Worm (Caenorhabditis elegans): Measurements from ENCODE around the gene C45G9.12.
A peak's percentile ranks its signal among the peaks of the same experiment; 100 is the strongest.

C45G9.12 gene

DNA sequence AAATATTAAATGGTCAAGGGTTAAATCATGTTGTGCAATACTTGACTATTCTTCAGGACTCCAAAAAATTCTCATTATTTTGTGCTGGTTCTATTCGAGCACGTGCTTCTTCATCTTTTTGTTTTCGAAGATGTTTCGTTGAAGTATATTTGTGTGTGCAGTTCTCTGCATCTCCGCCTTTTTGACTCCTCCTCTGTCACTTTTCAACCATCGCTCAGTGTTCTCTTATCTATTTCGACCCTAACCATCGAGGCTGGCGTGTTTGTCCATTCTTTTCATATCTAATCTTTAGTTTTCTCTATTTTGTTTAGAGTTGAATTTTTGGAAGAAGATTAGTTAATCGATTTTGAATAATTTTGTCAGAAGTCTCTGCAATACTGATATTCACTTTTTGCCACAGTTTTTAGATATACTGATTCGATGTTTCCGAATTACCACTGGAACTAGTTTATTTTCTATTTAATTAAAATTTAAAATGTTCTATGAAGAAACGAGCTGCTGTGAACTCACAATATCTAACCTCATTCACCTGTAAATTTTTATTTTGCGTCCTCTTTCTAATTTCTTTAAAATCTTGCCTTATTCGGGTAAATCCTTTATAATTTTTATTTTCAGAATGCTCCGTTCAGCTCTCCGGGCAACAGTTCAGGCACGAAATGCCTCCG lies 5.9 kb upstream of the C45G9.12 start, which contains the start of gene alh-1:
TSS of gene alh-1 (plus strand) at position 615 of the 665 bp plus-strand sequence.
- TF ChIP-seq elt-2 (tag; optimal IDR thresholded peaks at IDR 0.05) (peak; percentile 79), ceh-82 (tag; optimal IDR thresholded peaks at IDR 0.05) (no peak), hmg-11 (tag; optimal IDR thresholded peaks at IDR 0.05) (no peak), R02D3.7 (tag; optimal IDR thresholded peaks at IDR 0.05) (no peak), lin-39 (tag; optimal IDR thresholded peaks at IDR 0.05) (peak; percentile 9), nhr-237 (tag; optimal IDR thresholded peaks at IDR 0.05) (no peak), nhr-12 (tag; optimal IDR thresholded peaks at IDR 0.05) (no peak), nfya-1 (tag; optimal IDR thresholded peaks at IDR 0.05; ENCODE audit: insufficient read depth) (no peak), skn-1 (tag; optimal IDR thresholded peaks at IDR 0.05) (no peak), snpc-4 (tag; optimal IDR thresholded peaks at IDR 0.05) (peak; percentile 17), pqm-1 (tag; optimal IDR thresholded peaks at IDR 0.05) (peak; percentile 61), lin-15B (tag; optimal IDR thresholded peaks at IDR 0.05) (no peak), ceh-28 (tag; optimal IDR thresholded peaks at IDR 0.05) (no peak), nhr-76 (tag; optimal IDR thresholded peaks at IDR 0.05) (no peak), nhr-25 (tag; optimal IDR thresholded peaks at IDR 0.05) (no peak), ceh-9 (tag; optimal IDR thresholded peaks at IDR 0.05) (no peak), elt-1 (tag; optimal IDR thresholded peaks at IDR 0.05) (peak; percentile 77), pha-4 (tag; optimal IDR thresholded peaks at IDR 0.05) (peak; percentile 74), nhr-43 (tag; optimal IDR thresholded peaks at IDR 0.05; ENCODE audit: poor library complexity, severe bottlenecking) (no peak), ZK546.5 (tag; optimal IDR thresholded peaks at IDR 0.05) (no peak)

DNA sequence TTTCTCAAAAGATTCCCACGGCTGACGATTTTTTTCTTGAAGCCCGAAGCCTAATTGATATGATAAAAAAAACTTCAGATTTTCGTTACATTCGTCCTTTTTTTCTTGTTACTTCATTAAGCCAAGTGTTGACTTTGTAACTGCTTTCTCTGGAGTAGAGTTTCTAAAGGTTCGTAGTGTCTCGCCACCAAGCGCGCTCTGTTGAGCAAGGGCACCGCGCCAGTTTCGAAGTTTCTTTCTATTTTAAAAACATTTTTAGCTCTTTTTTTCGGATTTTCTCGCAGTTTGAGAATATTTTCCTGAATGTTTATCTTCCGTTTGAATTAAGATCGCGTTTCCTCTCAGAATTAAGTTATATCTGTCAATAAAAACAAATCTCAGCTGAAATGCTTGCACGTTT lies 5.2 kb upstream of the C45G9.12 start:
- TF ChIP-seq nhr-28 (tag; optimal IDR thresholded peaks at IDR 0.05) (no peak), nhr-237 (tag; optimal IDR thresholded peaks at IDR 0.05) (no peak), lsy-12 (tag; optimal IDR thresholded peaks at IDR 0.05) (no peak), ZK546.5 (tag; optimal IDR thresholded peaks at IDR 0.05) (no peak), elt-2 (tag; optimal IDR thresholded peaks at IDR 0.05) (no peak), elt-3 (tag; optimal IDR thresholded peaks at IDR 0.05) (no peak), fos-1 (tag; optimal IDR thresholded peaks at IDR 0.05) (no peak), hmg-11 (tag; optimal IDR thresholded peaks at IDR 0.05) (no peak), ceh-28 (tag; optimal IDR thresholded peaks at IDR 0.05) (no peak), nhr-76 (tag; optimal IDR thresholded peaks at IDR 0.05) (no peak), skn-1 (tag; optimal IDR thresholded peaks at IDR 0.05) (no peak), sea-2 (GFP tag; optimal IDR thresholded peaks at IDR 0.05) (no peak), elt-1 (tag; optimal IDR thresholded peaks at IDR 0.05) (no peak)

DNA sequence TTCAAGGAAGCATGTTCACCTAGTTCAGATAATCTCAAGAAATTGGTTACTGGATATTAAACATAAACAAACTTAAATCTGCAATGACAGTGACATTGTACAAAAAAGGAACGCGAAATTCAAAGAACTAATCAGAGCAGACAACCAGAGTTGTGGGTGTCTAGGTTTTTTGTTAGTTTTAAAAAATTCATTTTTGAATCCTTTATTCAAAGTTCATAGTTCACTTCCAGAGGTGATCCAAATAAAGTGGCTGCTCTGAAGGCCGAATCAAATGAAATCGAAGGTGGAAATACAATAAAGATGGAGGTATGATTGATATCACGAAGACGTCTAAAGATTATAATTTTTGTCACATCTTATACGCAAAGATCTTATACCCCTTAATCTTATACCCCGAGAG lies 3.0 kb upstream of the C45G9.12 start, which contains the start of gene ttbk-6:
TSS of gene ttbk-6 (plus strand) at position 301 of the 400 bp plus-strand sequence.
- TF ChIP-seq nhr-237 (tag; optimal IDR thresholded peaks at IDR 0.05) = no peak
- TF ChIP-seq nhr-77 (tag; optimal IDR thresholded peaks at IDR 0.05) = no peak
- TF ChIP-seq ceh-16 (tag; optimal IDR thresholded peaks at IDR 0.05) = no peak
- no peak for TF ChIP-seq nhr-76 (tag; optimal IDR thresholded peaks at IDR 0.05)
- TF ChIP-seq nfya-1 (tag; optimal IDR thresholded peaks at IDR 0.05; ENCODE audit: insufficient read depth) = no peak
- no peak for TF ChIP-seq aly-2 (tag; optimal IDR thresholded peaks at IDR 0.05)
- TF ChIP-seq pqm-1 (tag; optimal IDR thresholded peaks at IDR 0.05) = no peak
- TF ChIP-seq ztf-11 (tag; optimal IDR thresholded peaks at IDR 0.05) = no peak
- no peak for TF ChIP-seq snpc-4 (tag; optimal IDR thresholded peaks at IDR 0.05)
- no peak for TF ChIP-seq zag-1 (tag; optimal IDR thresholded peaks at IDR 0.05)
- no peak for TF ChIP-seq sea-2 (GFP tag; optimal IDR thresholded peaks at IDR 0.05)
- no peak for TF ChIP-seq fos-1 (tag; optimal IDR thresholded peaks at IDR 0.05)
- no peak for TF ChIP-seq tbx-2 (tag; optimal IDR thresholded peaks at IDR 0.05)
- TF ChIP-seq elt-3 (tag; optimal IDR thresholded peaks at IDR 0.05) = no peak

DNA sequence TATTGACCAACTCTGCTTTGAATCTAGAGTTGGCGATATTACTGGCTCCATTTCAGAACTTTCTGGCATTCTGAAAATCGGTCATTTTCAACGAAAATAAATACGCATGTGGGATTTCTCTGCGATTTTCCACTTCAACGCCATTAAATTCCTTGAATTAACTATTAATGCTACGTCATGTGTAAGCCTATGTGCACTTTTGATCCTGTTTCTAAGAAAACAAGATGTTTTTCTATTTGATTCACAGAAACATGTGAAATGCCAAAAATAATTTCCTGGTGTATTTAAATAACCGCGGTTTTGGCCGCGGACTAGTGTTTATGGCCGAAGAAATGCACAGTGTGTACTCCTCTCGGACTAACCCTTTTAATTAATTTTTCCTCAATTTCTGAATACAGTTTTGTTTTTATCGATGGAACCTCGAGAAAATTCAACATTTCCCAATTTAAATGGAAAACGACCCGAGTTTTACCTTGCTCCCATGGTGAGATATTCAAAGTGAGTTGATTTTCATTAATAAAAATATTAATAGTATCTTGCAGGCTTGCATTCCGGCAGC lies 2.7 kb downstream of the C45G9.12 start, which contains the start of the genes C45G9.11 and C45G9.2:
TSS of gene C45G9.11 (minus strand) at position 51 of the 559 bp plus-strand sequence.
TSS of gene C45G9.2 (plus strand) at position 392 of the 559 bp plus-strand sequence.
- TF ChIP-seq nhr-25 (tag; optimal IDR thresholded peaks at IDR 0.05) = peak; percentile 47
- TF ChIP-seq pha-4 (tag; optimal IDR thresholded peaks at IDR 0.05) = no peak
- TF ChIP-seq ztf-11 (tag; optimal IDR thresholded peaks at IDR 0.05) = no peak
- TF ChIP-seq elt-1 (tag; optimal IDR thresholded peaks at IDR 0.05) = no peak
- TF ChIP-seq mml-1 (tag; optimal IDR thresholded peaks at IDR 0.05) = no peak
- TF ChIP-seq aly-2 (tag; optimal IDR thresholded peaks at IDR 0.05) = no peak
- TF ChIP-seq R02D3.7 (tag; optimal IDR thresholded peaks at IDR 0.05) = no peak
- TF ChIP-seq tbx-2 (tag; optimal IDR thresholded peaks at IDR 0.05) = no peak
- no peak for TF ChIP-seq elt-2 (tag; optimal IDR thresholded peaks at IDR 0.05)
- TF ChIP-seq nhr-67 (tag; optimal IDR thresholded peaks at IDR 0.05) = no peak
- no peak for TF ChIP-seq nhr-237 (tag; optimal IDR thresholded peaks at IDR 0.05)
- TF ChIP-seq nhr-23 (tag; optimal IDR thresholded peaks at IDR 0.05) = peak; percentile 61
- TF ChIP-seq daf-12 (tag; optimal IDR thresholded peaks at IDR 0.05) = no peak
- TF ChIP-seq skn-1 (tag; optimal IDR thresholded peaks at IDR 0.05) = peak; percentile 51
- TF ChIP-seq elt-3 (tag; optimal IDR thresholded peaks at IDR 0.05) = no peak
- TF ChIP-seq lin-39 (tag; optimal IDR thresholded peaks at IDR 0.05) = peak; percentile 23
- no peak for TF ChIP-seq hmg-11 (tag; optimal IDR thresholded peaks at IDR 0.05)
- no peak for TF ChIP-seq nhr-12 (tag; optimal IDR thresholded peaks at IDR 0.05)
- no peak for TF ChIP-seq ceh-82 (tag; optimal IDR thresholded peaks at IDR 0.05)
- no peak for TF ChIP-seq unc-62 (GFP tag; optimal IDR thresholded peaks at IDR 0.05)
- TF ChIP-seq ceh-9 (tag; optimal IDR thresholded peaks at IDR 0.05) = no peak
- TF ChIP-seq nhr-28 (tag; optimal IDR thresholded peaks at IDR 0.05) = no peak
- TF ChIP-seq egl-27 (tag; optimal IDR thresholded peaks at IDR 0.05) = no peak
- TF ChIP-seq ZK546.5 (tag; optimal IDR thresholded peaks at IDR 0.05) = no peak
- TF ChIP-seq egl-5 (tag; optimal IDR thresholded peaks at IDR 0.05) = no peak
- peak; percentile 63 for TF ChIP-seq lin-15B (tag; optimal IDR thresholded peaks at IDR 0.05)
- TF ChIP-seq unc-39 (tag; optimal IDR thresholded peaks at IDR 0.05) = no peak
- TF ChIP-seq fos-1 (tag; optimal IDR thresholded peaks at IDR 0.05) = no peak
- no peak for TF ChIP-seq nhr-77 (tag; optimal IDR thresholded peaks at IDR 0.05)
- peak; percentile 58 for TF ChIP-seq snpc-4 (tag; optimal IDR thresholded peaks at IDR 0.05)
- peak; percentile 88 for TF ChIP-seq nhr-43 (tag; optimal IDR thresholded peaks at IDR 0.05; ENCODE audit: poor library complexity, severe bottlenecking)
- TF ChIP-seq nhr-76 (tag; optimal IDR thresholded peaks at IDR 0.05) = peak; percentile 12
- TF ChIP-seq ceh-16 (tag; optimal IDR thresholded peaks at IDR 0.05) = no peak
- no peak for TF ChIP-seq zag-1 (tag; optimal IDR thresholded peaks at IDR 0.05)

Data from whole organism, L3 larva.